Worm (Caenorhabditis elegans): ENCODE data around the gene cit-1.1.
A peak's percentile ranks its signal among the peaks of the same experiment; 100 is the strongest.

The cit-1.1 gene

ce11 chrIII:8042775-8043174 is 33.2 kb upstream of the cit-1.1 start, which contains the start of gene K12H4.6:
K12H4.6 (minus strand) TSS chrIII:8042875.
- no peak for TF ChIP-seq egl-27 (tag; optimal IDR thresholded peaks at IDR 0.05)
- TF ChIP-seq unc-55 (GFP tag; optimal IDR thresholded peaks at IDR 0.05): no peak
- no peak for TF ChIP-seq peb-1 (tag; optimal IDR thresholded peaks at IDR 0.05)
- TF ChIP-seq sem-4 (tag; optimal IDR thresholded peaks at IDR 0.05): no peak
- TF ChIP-seq fos-1 (tag; optimal IDR thresholded peaks at IDR 0.05): no peak
- no peak for TF ChIP-seq gmeb-1 (tag; optimal IDR thresholded peaks at IDR 0.05)
- TF ChIP-seq lin-13 (GFP tag; optimal IDR thresholded peaks at IDR 0.05): no peak
- TF ChIP-seq elt-1 (tag; optimal IDR thresholded peaks at IDR 0.05): no peak
- no peak for TF ChIP-seq ztf-1 (GFP tag; conservative IDR thresholded peaks at IDR 0.05)
- TF ChIP-seq alr-1 (tag; optimal IDR thresholded peaks at IDR 0.05): no peak
- TF ChIP-seq lin-11 (tag; optimal IDR thresholded peaks at IDR 0.05): no peak
- TF ChIP-seq C34F6.9 (tag; optimal IDR thresholded peaks at IDR 0.05): no peak
- TF ChIP-seq ceh-82 (tag; optimal IDR thresholded peaks at IDR 0.05): no peak
- TF ChIP-seq aly-2 (tag; optimal IDR thresholded peaks at IDR 0.05): no peak
- TF ChIP-seq crh-2 (tag; optimal IDR thresholded peaks at IDR 0.05): no peak

ce11 chrIII:8037941-8038340 is 28.3 kb upstream of the cit-1.1 start, which contains the start of gene dpf-6:
dpf-6 (plus strand) TSS chrIII:8038241.
- TF ChIP-seq nhr-11 (tag; optimal IDR thresholded peaks at IDR 0.05) (no peak), nhr-12 (tag; optimal IDR thresholded peaks at IDR 0.05) (no peak), ceh-16 (tag; optimal IDR thresholded peaks at IDR 0.05) (no peak), elt-3 (tag; optimal IDR thresholded peaks at IDR 0.05) (no peak), blmp-1 (tag; optimal IDR thresholded peaks at IDR 0.05; ENCODE audit: insufficient read depth) (no peak), lsy-2 (tag; optimal IDR thresholded peaks at IDR 0.05) (no peak), fos-1 (tag; optimal IDR thresholded peaks at IDR 0.05) (no peak), nhr-6 (tag; optimal IDR thresholded peaks at IDR 0.05) (no peak), crh-2 (tag; optimal IDR thresholded peaks at IDR 0.05) (no peak)

ce11 chrIII:8036497-8036896 is 26.9 kb upstream of the cit-1.1 start:
- no peak for TF ChIP-seq gmeb-1 (tag; optimal IDR thresholded peaks at IDR 0.05)
- TF ChIP-seq sma-9 (GFP tag; optimal IDR thresholded peaks at IDR 0.05): peak; percentile 58
- no peak for TF ChIP-seq sma-9 (tag; optimal IDR thresholded peaks at IDR 0.05)
- TF ChIP-seq blmp-1 (tag; optimal IDR thresholded peaks at IDR 0.05; ENCODE audit: insufficient read depth): peak; percentile 2
- TF ChIP-seq mdl-1 (tag; optimal IDR thresholded peaks at IDR 0.05): no peak
- no peak for TF ChIP-seq ceh-82 (tag; optimal IDR thresholded peaks at IDR 0.05)

- TF ChIP-seq nhr-6 (tag; optimal IDR thresholded peaks at IDR 0.05): no peak
- peak; percentile 26 for TF ChIP-seq nhr-25 (tag; optimal IDR thresholded peaks at IDR 0.05)
- peak; percentile 19 for TF ChIP-seq sma-9 (GFP tag; optimal IDR thresholded peaks at IDR 0.05)
- no peak for TF ChIP-seq sma-9 (tag; optimal IDR thresholded peaks at IDR 0.05)
These were observed 26.4 kb upstream of the cit-1.1 start for ce11 chrIII:8036050-8036449.

ce11 chrIII:8033534-8033933 is 23.9 kb upstream of the cit-1.1 start, which contains the start of gene F44B9.10:
F44B9.10 (minus strand) TSS chrIII:8033634.
- TF ChIP-seq ztf-4 (tag; optimal IDR thresholded peaks at IDR 0.05) (no peak), lin-39 (tag; optimal IDR thresholded peaks at IDR 0.05) (no peak), nhr-25 (tag; optimal IDR thresholded peaks at IDR 0.05) (no peak), nhr-23 (tag; optimal IDR thresholded peaks at IDR 0.05) (no peak)

- TF ChIP-seq aly-2 (tag; optimal IDR thresholded peaks at IDR 0.05) (no peak), unc-39 (tag; optimal IDR thresholded peaks at IDR 0.05) (no peak), nhr-129 (tag; optimal IDR thresholded peaks at IDR 0.05) (no peak), ztf-4 (tag; optimal IDR thresholded peaks at IDR 0.05) (no peak), ceh-16 (tag; optimal IDR thresholded peaks at IDR 0.05) (no peak), snpc-4 (tag; optimal IDR thresholded peaks at IDR 0.05) (no peak), sma-9 (GFP tag; optimal IDR thresholded peaks at IDR 0.05) (no peak), sma-9 (tag; optimal IDR thresholded peaks at IDR 0.05) (no peak), R02D3.7 (tag; optimal IDR thresholded peaks at IDR 0.05) (no peak), lin-11 (tag; optimal IDR thresholded peaks at IDR 0.05) (no peak), nhr-23 (tag; optimal IDR thresholded peaks at IDR 0.05) (no peak), nhr-12 (tag; optimal IDR thresholded peaks at IDR 0.05) (no peak), unc-55 (GFP tag; optimal IDR thresholded peaks at IDR 0.05) (no peak), lin-39 (tag; optimal IDR thresholded peaks at IDR 0.05) (no peak), ztf-1 (GFP tag; conservative IDR thresholded peaks at IDR 0.05) (no peak), Y55F3AM.14 (GFP tag; optimal IDR thresholded peaks at IDR 0.05) (no peak), nhr-11 (tag; optimal IDR thresholded peaks at IDR 0.05) (no peak)
These were observed 21.3 kb upstream of the cit-1.1 start, which contains the start of gene F44B9.9 for ce11 chrIII:8030963-8031362. F44B9.9 (minus strand) TSS chrIII:8031063.

Data from whole organism, L2 larva.